Fruit fly (Drosophila melanogaster): ENCODE measurements around the gene Dhc36C.

Dhc36C gene

dm6 chr2L:17495759-17496158 is 5.4 kb upstream of the Dhc36C start:
- TF ChIP-seq CG12605 (GFP tag; IDR thresholded peaks at IDR 0.05) (no peak), CG34367 (tag; optimal IDR thresholded peaks at IDR 0.05) (no peak), fd96Ca (GFP tag; IDR thresholded peaks at IDR 0.05) (no peak), Snoo (tag; optimal IDR thresholded peaks at IDR 0.05) (no peak), CG4496 (GFP tag; IDR thresholded peaks at IDR 0.05) (no peak), CG13204 (GFP tag; optimal IDR thresholded peaks at IDR 0.05) (no peak), CG14655 (GFP tag; optimal IDR thresholded peaks at IDR 0.05) (no peak), CG8159 (tag; optimal IDR thresholded peaks at IDR 0.05) (no peak)

- no peak for TF ChIP-seq Ets98B (GFP tag; IDR thresholded peaks at IDR 0.05)
- peak; percentile 19 for TF ChIP-seq CG14655 (GFP tag; optimal IDR thresholded peaks at IDR 0.05)
- TF ChIP-seq gl (tag; optimal IDR thresholded peaks at IDR 0.05): no peak
- no peak for TF ChIP-seq fd96Ca (GFP tag; IDR thresholded peaks at IDR 0.05)
- no peak for TF ChIP-seq CG13204 (GFP tag; optimal IDR thresholded peaks at IDR 0.05)
Measured at dm6 chr2L:17497108-17497507, 4.1 kb upstream of the Dhc36C start, which contains the start of gene qua. Gene qua (minus strand): TSS chr2L:17497208.

dm6 chr2L:17498721-17499120 is 2.5 kb upstream of the Dhc36C start, which contains the start of gene CG15142:
Gene CG15142 (minus strand): TSS chr2L:17498821.
- TF ChIP-seq CG8301 (tag; optimal IDR thresholded peaks at IDR 0.05) (no peak), CG9948 (tag; optimal IDR thresholded peaks at IDR 0.05) (no peak), D1 (tag; optimal IDR thresholded peaks at IDR 0.05) (no peak), CG34367 (tag; optimal IDR thresholded peaks at IDR 0.05) (no peak), CG8159 (tag; optimal IDR thresholded peaks at IDR 0.05) (no peak), Pif1B (GFP tag; optimal IDR thresholded peaks at IDR 0.05) (no peak), EcR (GFP tag; optimal IDR thresholded peaks at IDR 0.05) (no peak), fd96Ca (GFP tag; IDR thresholded peaks at IDR 0.05) (no peak), CG10348 (GFP tag; IDR thresholded peaks at IDR 0.05) (no peak), Snoo (tag; optimal IDR thresholded peaks at IDR 0.05) (no peak), CG14655 (GFP tag; optimal IDR thresholded peaks at IDR 0.05) (no peak), rn (GFP tag; IDR thresholded peaks at IDR 0.05) (no peak), CG12605 (GFP tag; IDR thresholded peaks at IDR 0.05) (no peak), CG15710 (tag; optimal IDR thresholded peaks at IDR 0.05) (no peak), gl (tag; optimal IDR thresholded peaks at IDR 0.05) (no peak), Ets98B (GFP tag; IDR thresholded peaks at IDR 0.05) (no peak), CG17806 (tag; optimal IDR thresholded peaks at IDR 0.05) (no peak), Pif1A (GFP tag; optimal IDR thresholded peaks at IDR 0.05) (no peak), CG4496 (GFP tag; IDR thresholded peaks at IDR 0.05) (no peak), CG32121 (GFP tag; IDR thresholded peaks at IDR 0.05) (no peak)

- no peak for TF ChIP-seq D1 (tag; optimal IDR thresholded peaks at IDR 0.05)
- TF ChIP-seq Pif1A (GFP tag; optimal IDR thresholded peaks at IDR 0.05): peak; percentile 25
- peak; percentile 15 for TF ChIP-seq CG34367 (tag; optimal IDR thresholded peaks at IDR 0.05)
- TF ChIP-seq EcR (GFP tag; optimal IDR thresholded peaks at IDR 0.05): no peak
- no peak for TF ChIP-seq Snoo (tag; optimal IDR thresholded peaks at IDR 0.05)
- TF ChIP-seq CG10348 (GFP tag; IDR thresholded peaks at IDR 0.05): no peak
- peak; percentile 19 for TF ChIP-seq Pif1B (GFP tag; optimal IDR thresholded peaks at IDR 0.05)
- TF ChIP-seq CG13204 (GFP tag; optimal IDR thresholded peaks at IDR 0.05): no peak
- no peak for TF ChIP-seq fd96Ca (GFP tag; IDR thresholded peaks at IDR 0.05)
- TF ChIP-seq gl (tag; optimal IDR thresholded peaks at IDR 0.05): no peak
- TF ChIP-seq CG9948 (tag; optimal IDR thresholded peaks at IDR 0.05): no peak
- no peak for TF ChIP-seq CG12605 (GFP tag; IDR thresholded peaks at IDR 0.05)
- TF ChIP-seq CG8301 (tag; optimal IDR thresholded peaks at IDR 0.05): no peak
- peak; percentile 75 for TF ChIP-seq CG8159 (tag; optimal IDR thresholded peaks at IDR 0.05)
- TF ChIP-seq CG14655 (GFP tag; optimal IDR thresholded peaks at IDR 0.05): peak; percentile 8
- TF ChIP-seq rn (GFP tag; IDR thresholded peaks at IDR 0.05): no peak
- no peak for TF ChIP-seq CG32121 (GFP tag; IDR thresholded peaks at IDR 0.05)
- no peak for TF ChIP-seq CG17806 (tag; optimal IDR thresholded peaks at IDR 0.05)
- no peak for TF ChIP-seq CG15710 (tag; optimal IDR thresholded peaks at IDR 0.05)
- no peak for TF ChIP-seq CG4496 (GFP tag; IDR thresholded peaks at IDR 0.05)
- TF ChIP-seq Ets98B (GFP tag; IDR thresholded peaks at IDR 0.05): no peak
Measured at dm6 chr2L:17514090-17514715, 13.0 kb downstream of the Dhc36C start.

dm6 chr2L:17524449-17524848 is 23.2 kb downstream of the Dhc36C start, which contains the start of gene CG15143:
Gene CG15143 (minus strand): TSS chr2L:17524549.
- TF ChIP-seq CG10348 (GFP tag; IDR thresholded peaks at IDR 0.05): no peak
- TF ChIP-seq fd96Ca (GFP tag; IDR thresholded peaks at IDR 0.05): no peak
- TF ChIP-seq EcR (GFP tag; optimal IDR thresholded peaks at IDR 0.05): no peak
- no peak for TF ChIP-seq Ets98B (GFP tag; IDR thresholded peaks at IDR 0.05)
- TF ChIP-seq rn (GFP tag; IDR thresholded peaks at IDR 0.05): no peak
- TF ChIP-seq CG4496 (GFP tag; IDR thresholded peaks at IDR 0.05): no peak
- TF ChIP-seq D1 (tag; optimal IDR thresholded peaks at IDR 0.05): no peak
- no peak for TF ChIP-seq CG8159 (tag; optimal IDR thresholded peaks at IDR 0.05)
- TF ChIP-seq gl (tag; optimal IDR thresholded peaks at IDR 0.05): no peak
- no peak for TF ChIP-seq CG34367 (tag; optimal IDR thresholded peaks at IDR 0.05)
- no peak for TF ChIP-seq CG17806 (tag; optimal IDR thresholded peaks at IDR 0.05)
- TF ChIP-seq CG32121 (GFP tag; IDR thresholded peaks at IDR 0.05): no peak
- TF ChIP-seq Pif1B (GFP tag; optimal IDR thresholded peaks at IDR 0.05): no peak
- no peak for TF ChIP-seq Pif1A (GFP tag; optimal IDR thresholded peaks at IDR 0.05)
- no peak for TF ChIP-seq CG13204 (GFP tag; optimal IDR thresholded peaks at IDR 0.05)
- TF ChIP-seq CG15710 (tag; optimal IDR thresholded peaks at IDR 0.05): no peak
- TF ChIP-seq Snoo (tag; optimal IDR thresholded peaks at IDR 0.05): no peak
- no peak for TF ChIP-seq CG14655 (GFP tag; optimal IDR thresholded peaks at IDR 0.05)
- TF ChIP-seq CG12605 (GFP tag; IDR thresholded peaks at IDR 0.05): no peak

dm6 chr2L:17529022-17529421 is 27.8 kb downstream of the Dhc36C start, which contains the start of gene CG15144:
Gene CG15144 (minus strand): TSS chr2L:17529122.
- TF ChIP-seq Ets98B (GFP tag; IDR thresholded peaks at IDR 0.05) (no peak), rn (GFP tag; IDR thresholded peaks at IDR 0.05) (no peak), CG17806 (tag; optimal IDR thresholded peaks at IDR 0.05) (no peak), CG4496 (GFP tag; IDR thresholded peaks at IDR 0.05) (no peak), Pif1B (GFP tag; optimal IDR thresholded peaks at IDR 0.05) (no peak), CG8159 (tag; optimal IDR thresholded peaks at IDR 0.05) (no peak), CG14655 (GFP tag; optimal IDR thresholded peaks at IDR 0.05) (no peak), EcR (GFP tag; optimal IDR thresholded peaks at IDR 0.05) (no peak), CG34367 (tag; optimal IDR thresholded peaks at IDR 0.05) (no peak), D1 (tag; optimal IDR thresholded peaks at IDR 0.05) (no peak), Pif1A (GFP tag; optimal IDR thresholded peaks at IDR 0.05) (no peak), CG15710 (tag; optimal IDR thresholded peaks at IDR 0.05) (no peak), CG9948 (tag; optimal IDR thresholded peaks at IDR 0.05) (no peak), CG8301 (tag; optimal IDR thresholded peaks at IDR 0.05) (no peak), CG32121 (GFP tag; IDR thresholded peaks at IDR 0.05) (no peak), gl (tag; optimal IDR thresholded peaks at IDR 0.05) (no peak), CG13204 (GFP tag; optimal IDR thresholded peaks at IDR 0.05) (no peak)
